Worm (Caenorhabditis elegans) whole organism, L4/young adult: Measurements from ENCODE around the gene cyb-2.1.

Experiments
- W03F9.2 ChIP-seq: fragments of 150-350 bp; optimal IDR thresholded peaks from 2 replicates; lab custom pipeline; 2014; ENCODE audit warnings: missing biosample characterization, missing genetic modification characterization
- dao-5 ChIP-seq: sonication (generic microtip); optimal IDR thresholded peaks from 2 replicates; lab custom pipeline; 2016; ENCODE audit warnings: missing genotype, missing genetic modification characterization, moderate library complexity, missing compliant biosample characterization
- him-1 ChIP-seq: sonication (generic microtip); optimal IDR thresholded peaks from 2 replicates; lab custom pipeline; 2016; ENCODE audit warnings: missing genotype, missing genetic modification reagents, missing genetic modification characterization, missing compliant biosample characterization

DNA sequence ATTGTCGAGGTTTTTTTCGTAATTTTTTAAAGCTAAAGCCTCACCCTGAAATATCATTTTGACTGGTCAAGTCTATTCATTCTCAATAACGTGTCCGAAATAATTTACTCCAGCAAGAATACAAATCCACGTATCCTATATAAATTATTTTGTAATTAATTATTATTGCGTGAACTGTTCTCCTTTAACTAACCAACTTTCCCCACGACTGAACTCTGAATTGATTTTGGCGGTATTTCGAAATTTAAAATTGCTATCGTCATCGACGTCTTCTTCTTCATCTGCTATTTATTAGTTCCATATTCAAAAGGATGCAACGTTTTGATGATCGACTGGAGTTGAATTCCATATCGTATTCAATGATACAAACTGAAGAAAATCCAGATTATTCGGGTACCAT, 19.4 kb upstream of the cyb-2.1 start, which contains the start of the genes aqp-3 and Y69E1A.8:
- TF ChIP-seq him-1 (tag; lab: Kevin White, UChicago): no peak
- TF ChIP-seq dao-5 (tag; lab: Kevin White, UChicago): no peak
- no peak for TF ChIP-seq W03F9.2 (tag; lab: Kevin White, UChicago)
